Worm (Caenorhabditis elegans): ENCODE data around the gene kap-1.

DNA sequence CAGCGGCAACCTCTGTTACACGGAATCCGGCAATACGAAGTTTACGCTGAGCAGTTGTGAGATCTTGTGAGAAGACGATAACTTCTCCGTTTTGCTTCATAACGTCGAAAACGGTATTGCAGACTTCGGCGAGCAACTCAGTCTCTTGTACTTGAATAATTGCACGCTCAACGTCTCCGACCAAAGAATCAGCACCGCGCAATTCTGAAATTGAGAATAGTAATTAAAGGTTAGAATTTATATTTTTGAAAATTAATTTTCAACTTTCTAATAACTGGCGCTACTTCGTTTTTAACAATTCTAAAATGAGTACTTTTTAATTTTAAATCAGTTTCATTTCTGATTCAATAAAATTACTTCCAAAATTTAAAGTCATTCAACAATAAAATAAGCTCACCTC, 39.9 kb downstream of the kap-1 start:
- no peak for TF ChIP-seq che-1 (tag; optimal IDR thresholded peaks at IDR 0.05)
- TF ChIP-seq ceh-30 (tag; optimal IDR thresholded peaks at IDR 0.05): no peak

Data from whole organism, late embryonic.